Fruit fly (Drosophila melanogaster): ENCODE results near the gene CG13313.

dm6 chr3L:8950955-8951354 is 7.7 kb upstream of the CG13313 start:
- TF ChIP-seq CG1621 (tag; optimal IDR thresholded peaks at IDR 0.05): no peak
- TF ChIP-seq dsx (GFP tag; optimal IDR thresholded peaks at IDR 0.05; ENCODE audit: poor library complexity, severe bottlenecking): no peak
- 0 out of 3 replicates have a peak, but pooled peaks have one; percentile 17 for TF ChIP-seq eg (GFP tag; IDR thresholded peaks at IDR 0.05)
- TF ChIP-seq Ets96B (tag; optimal IDR thresholded peaks at IDR 0.05): no peak

All from whole organism, prepupa.